Fruit fly (Drosophila melanogaster): ENCODE measurements around the gene CG1677.

The CG1677 gene

dm6 chrX:7339610-7340326 lies 65.8 kb downstream of the CG1677 start (continued):
- TF ChIP-seq Kr (GFP tag; optimal IDR thresholded peaks at IDR 0.05) (no peak), Abd-B (GFP tag; optimal IDR thresholded peaks at IDR 0.05) (peak; percentile 6), CG7987 (GFP tag; optimal IDR thresholded peaks at IDR 0.05) (no peak), gfzf (GFP tag; optimal IDR thresholded peaks at IDR 0.05) (no peak)

- TF ChIP-seq Bdp1 (GFP tag; optimal IDR thresholded peaks at IDR 0.05) (peak; percentile 25), seq (GFP tag; IDR thresholded peaks at IDR 0.05) (peak; percentile 58; the same call in 1 of the 2 replicates), dysf (GFP tag; IDR thresholded peaks at IDR 0.05) (peak; percentile 67), CG32767 (GFP tag; IDR thresholded peaks at IDR 0.05) (0 out of 2 replicates have a peak, but pooled peaks have one; percentile 12), Hsf (GFP tag; optimal IDR thresholded peaks at IDR 0.05) (peak; percentile 69), Dbx (GFP tag; IDR thresholded peaks at IDR 0.05) (peak; percentile 75; the same call in 1 of the 3 replicates), CG1233 (GFP tag; optimal IDR thresholded peaks at IDR 0.05) (peak; percentile 67), peb (GFP tag; IDR thresholded peaks at IDR 0.05) (no peak), GATAe (GFP tag; conservative IDR thresholded peaks at IDR 0.05) (no peak), Hand (GFP tag; optimal IDR thresholded peaks at IDR 0.05) (peak; percentile 39), CG12659 (GFP tag; optimal IDR thresholded peaks at IDR 0.05) (peak; percentile 69), CG8281 (tag; optimal IDR thresholded peaks at IDR 0.05) (peak; percentile 55), chinmo (GFP tag; IDR thresholded peaks at IDR 0.05; ENCODE audit: partially characterized antibody) (no peak), CG32532 (GFP tag; IDR thresholded peaks at IDR 0.05) (peak; percentile 55; the same call in 1 of the 2 replicates), CG17359 (tag; optimal IDR thresholded peaks at IDR 0.05) (peak; percentile 78), Gsc (GFP tag; IDR thresholded peaks at IDR 0.05) (no peak), CG17829 (tag; optimal IDR thresholded peaks at IDR 0.05) (peak; percentile 48), CG9817 (tag; optimal IDR thresholded peaks at IDR 0.05) (peak; percentile 49), CG11504 (tag; optimal IDR thresholded peaks at IDR 0.05) (peak; percentile 80), insv (GFP tag; optimal IDR thresholded peaks at IDR 0.05) (no peak), az2 (GFP tag; optimal IDR thresholded peaks at IDR 0.05) (peak; percentile 61), ken (GFP tag; IDR thresholded peaks at IDR 0.05) (0 out of 3 replicates have a peak, but pooled peaks have one; percentile 25), CG30403 (GFP tag; optimal IDR thresholded peaks at IDR 0.05) (peak; percentile 61), CG1602 (GFP tag; optimal IDR thresholded peaks at IDR 0.05) (peak; percentile 47), Fer2 (tag; optimal IDR thresholded peaks at IDR 0.05) (peak; percentile 53), CG10147 (GFP tag; optimal IDR thresholded peaks at IDR 0.05) (peak; percentile 37), aop (GFP tag; IDR thresholded peaks at IDR 0.05) (no peak), NfI (GFP tag; optimal IDR thresholded peaks at IDR 0.05) (peak; percentile 49), stc (GFP tag; IDR thresholded peaks at IDR 0.05) (peak; percentile 50; the same call in 1 of the 2 replicates), CG15601 (tag; optimal IDR thresholded peaks at IDR 0.05) (peak; percentile 72), sug (tag; optimal IDR thresholded peaks at IDR 0.05) (peak; percentile 42), CG4404 (GFP tag; IDR thresholded peaks at IDR 0.05) (no peak), CG17912 (GFP tag; optimal IDR thresholded peaks at IDR 0.05) (no peak), CG7839 (tag; optimal IDR thresholded peaks at IDR 0.05) (peak; percentile 77), CG4820 (GFP tag; optimal IDR thresholded peaks at IDR 0.05) (peak; percentile 27), Vsx1 (GFP tag; optimal IDR thresholded peaks at IDR 0.05) (peak; percentile 15), CG10431 (GFP tag; optimal IDR thresholded peaks at IDR 0.05) (no peak), tup (GFP tag; optimal IDR thresholded peaks at IDR 0.05) (no peak), tin (GFP tag; optimal IDR thresholded peaks at IDR 0.05) (peak; percentile 43), br (optimal IDR thresholded peaks at IDR 0.05) (no peak), HLH4C (GFP tag; IDR thresholded peaks at IDR 0.05; ENCODE audit: partially characterized antibody) (no peak), jing (GFP tag; optimal IDR thresholded peaks at IDR 0.05) (peak; percentile 37), CG9932 (GFP tag; IDR thresholded peaks at IDR 0.05) (peak; percentile 57), Sry-δ (GFP tag; optimal IDR thresholded peaks at IDR 0.05) (peak; percentile 6)
Measured at dm6 chrX:7338538-7338937, 67.1 kb downstream of the CG1677 start.

All from whole organism, embryonic.